Fruit fly (Drosophila melanogaster) whole organism, embryonic: ENCODE data around the gene Slu7.

Source experiments
- Atf3 ChIP-seq: fragments of 200-800 bp; sonication (Bioruptor generic); optimal IDR thresholded peaks from 3 replicates; lab custom pipeline; 2016; ENCODE audit warnings: missing biosample characterization, missing genetic modification characterization
- Awh ChIP-seq: fragments of 200-800 bp; sonication (Bioruptor generic); IDR thresholded peaks from 2 replicates; pipeline ENCODE4, ENCODE4 v1.3.6; 2022; ENCODE audit warnings: missing biosample characterization, missing genetic modification characterization
- B-H1 ChIP-seq: fragments of 200-800 bp; sonication (Bioruptor generic); IDR thresholded peaks from 3 replicates; pipeline ENCODE4 v1.3.6; 2022; ENCODE audit warnings: missing biosample characterization, missing genetic modification characterization
- CG10209 ChIP-seq: fragments of 200-800 bp; sonication (Bioruptor generic); optimal IDR thresholded peaks from 3 replicates; lab custom pipeline; 2017; ENCODE audit warnings: missing biosample characterization, mild to moderate bottlenecking, missing genetic modification characterization, missing genetic modification reagents
- CG10431 ChIP-seq: fragments of 200-800 bp; sonication (Bioruptor generic); optimal IDR thresholded peaks from 3 replicates; lab custom pipeline; 2018; ENCODE audit warnings: missing biosample characterization, mild to moderate bottlenecking, missing genetic modification characterization
- CG1233 ChIP-seq: fragments of 200-800 bp; sonication (Bioruptor generic); optimal IDR thresholded peaks from 4 replicates; lab custom pipeline; 2018; ENCODE audit warnings: missing biosample characterization, mild to moderate bottlenecking, missing genetic modification characterization
- CG12942 ChIP-seq: fragments of 200-800 bp; sonication (Bioruptor generic); optimal IDR thresholded peaks from 3 replicates; lab custom pipeline; 2016; ENCODE audit warnings: missing biosample characterization, missing genetic modification characterization
- CG14710 ChIP-seq: fragments of 200-800 bp; sonication (Bioruptor generic); optimal IDR thresholded peaks from 3 replicates; lab custom pipeline; 2019; ENCODE audit warnings: missing biosample characterization, mild to moderate bottlenecking, missing genetic modification characterization, moderate library complexity
- CG1832 ChIP-seq: fragments of 200-800 bp; sonication (Bioruptor generic); optimal IDR thresholded peaks from 2 replicates; lab custom pipeline; 2017; ENCODE audit warnings: missing biosample characterization, mild to moderate bottlenecking, missing genetic modification characterization, inconsistent platforms
- CG3065 ChIP-seq: fragments of 200-800 bp; sonication (Bioruptor generic); optimal IDR thresholded peaks from 2 replicates; lab custom pipeline; 2016; ENCODE audit warnings: missing biosample characterization, missing genetic modification characterization
- CG31388 ChIP-seq: fragments of 200-800 bp; sonication (Bioruptor generic); optimal IDR thresholded peaks from 2 replicates; lab custom pipeline; 2016; ENCODE audit warnings: missing biosample characterization, missing genetic modification characterization
- CG3163 ChIP-seq: fragments of 200-800 bp; sonication (Bioruptor generic); optimal IDR thresholded peaks from 3 replicates; lab custom pipeline; 2016; ENCODE audit warnings: missing biosample characterization, missing genetic modification characterization
- CG34376 ChIP-seq: fragments of 200-800 bp; sonication (Bioruptor generic); optimal IDR thresholded peaks from 2 replicates; lab custom pipeline; 2018; ENCODE audit warnings: missing biosample characterization, mild to moderate bottlenecking, missing genetic modification characterization
- CG8281 ChIP-seq: fragments of 200-800 bp; sonication (Bioruptor generic); optimal IDR thresholded peaks from 2 replicates; lab custom pipeline; 2018; ENCODE audit warnings: missing biosample characterization, mild to moderate bottlenecking, missing genetic modification characterization, moderate library complexity
- CG8290 ChIP-seq, 3 experiments: fragments of 200-800 bp; sonication (Bioruptor generic); optimal IDR thresholded peaks; 2 replicates each; lab custom pipeline; 2016 to 2019; ENCODE audit warnings: missing biosample characterization in 3 of 3, missing genetic modification characterization in 3 of 3, mild to moderate bottlenecking in 2 of 3, moderate library complexity in 1 of 3
- CG8765 ChIP-seq: fragments of 200-800 bp; sonication (Bioruptor generic); IDR thresholded peaks from 2 replicates; pipeline ENCODE4 v1.3.6; 2022; ENCODE audit warnings: missing biosample characterization, missing genetic modification characterization
- Chrac-16 ChIP-seq: fragments of 200-800 bp; sonication (Bioruptor generic); optimal IDR thresholded peaks from 3 replicates; lab custom pipeline; 2016; ENCODE audit warnings: missing biosample characterization, missing genetic modification characterization
- Dip3 ChIP-seq: fragments of 200-800 bp; sonication (Bioruptor generic); optimal IDR thresholded peaks from 3 replicates; lab custom pipeline; 2016; ENCODE audit warnings: missing biosample characterization, missing genetic modification characterization
- GATAe ChIP-seq: fragments of 200-800 bp; sonication (Bioruptor generic); conservative IDR thresholded peaks from 2 replicates; pipeline ENCODE4 v1.3.6; 2022; ENCODE audit warnings: missing biosample characterization, missing genetic modification characterization
- HmgD ChIP-seq: fragments of 200-800 bp; sonication (Bioruptor generic); optimal IDR thresholded peaks from 3 replicates; lab custom pipeline; 2016; ENCODE audit warnings: missing biosample characterization, missing genetic modification characterization
- Meics ChIP-seq: fragments of 200-800 bp; sonication (Bioruptor generic); optimal IDR thresholded peaks from 2 replicates; lab custom pipeline; 2017; ENCODE audit warnings: missing biosample characterization, mild to moderate bottlenecking, missing genetic modification characterization
- Myb ChIP-seq: fragments of 200-800 bp; sonication (Bioruptor generic); optimal IDR thresholded peaks from 2 replicates; lab custom pipeline; 2016; ENCODE audit warnings: missing biosample characterization, missing genetic modification characterization
- NfI ChIP-seq: fragments of 200-800 bp; sonication (Bioruptor generic); optimal IDR thresholded peaks from 3 replicates; lab custom pipeline; 2018; ENCODE audit warnings: missing biosample characterization, mild to moderate bottlenecking, missing genetic modification characterization, moderate library complexity
- Rx ChIP-seq: fragments of 200-800 bp; sonication (Bioruptor generic); IDR thresholded peaks from 2 replicates; pipeline ENCODE4 v1.3.6; 2022; ENCODE audit warnings: missing biosample characterization, missing genetic modification characterization
- Spps ChIP-seq: fragments of 200-800 bp; sonication (Bioruptor generic); optimal IDR thresholded peaks from 2 replicates; lab custom pipeline; 2018; ENCODE audit warnings: missing biosample characterization, mild to moderate bottlenecking, missing genetic modification characterization
- Taf1 ChIP-seq: fragments of 200-800 bp; sonication (Bioruptor generic); IDR thresholded peaks from 2 replicates; pipeline ENCODE4 v1.3.6; 2022; ENCODE audit warnings: missing biosample characterization, missing genetic modification characterization
- Usf ChIP-seq: fragments of 200-800 bp; sonication (Bioruptor generic); optimal IDR thresholded peaks from 2 replicates; lab custom pipeline; 2017; ENCODE audit warnings: missing genotype, missing biosample characterization, missing genetic modification characterization
- btn ChIP-seq: fragments of 200-800 bp; sonication (Bioruptor generic); optimal IDR thresholded peaks from 2 replicates; lab custom pipeline; 2016; ENCODE audit warnings: missing biosample characterization, missing genetic modification characterization
- cas ChIP-seq: fragments of 200-800 bp; sonication (Bioruptor generic); IDR thresholded peaks from 2 replicates; pipeline ENCODE4 v1.3.6; 2022; ENCODE audit warnings: missing biosample characterization, missing genetic modification characterization
- chif ChIP-seq, 2 experiments: fragments of 200-800 bp; sonication (Bioruptor generic); optimal IDR thresholded peaks; 3 replicates each; lab custom pipeline; 2016; ENCODE audit warnings: missing biosample characterization in 2 of 2, missing genetic modification characterization in 2 of 2
- crol ChIP-seq: fragments of 200-800 bp; sonication (Bioruptor generic); IDR thresholded peaks from 2 replicates; pipeline ENCODE4 v1.3.6; 2022; ENCODE audit warnings: missing biosample characterization, missing genetic modification characterization
- en ChIP-seq: fragments of 200-800 bp; sonication (Bioruptor generic); optimal IDR thresholded peaks from 2 replicates; lab custom pipeline; 2016; ENCODE audit warnings: missing biosample characterization, missing genetic modification characterization
- hbn ChIP-seq: fragments of 200-800 bp; sonication (Bioruptor generic); IDR thresholded peaks from 2 replicates; pipeline ENCODE4 v1.3.6; 2022; ENCODE audit warnings: missing biosample characterization, missing genetic modification characterization; ENCODE audit not compliant: partially characterized antibody
- ind ChIP-seq: fragments of 200-800 bp; sonication (Bioruptor generic); optimal IDR thresholded peaks from 3 replicates; lab custom pipeline; 2016; ENCODE audit warnings: missing biosample characterization, missing genetic modification characterization
- jigr1 ChIP-seq: fragments of 200-800 bp; sonication (Bioruptor generic); IDR thresholded peaks from 3 replicates; pipeline ENCODE4 v1.3.6; 2022; ENCODE audit warnings: missing biosample characterization, missing genetic modification characterization
- lbe ChIP-seq: fragments of 200-800 bp; sonication (Bioruptor generic); optimal IDR thresholded peaks from 2 replicates; lab custom pipeline; 2016; ENCODE audit warnings: missing biosample characterization, mild to moderate bottlenecking, missing genetic modification characterization
- lov ChIP-seq, 2 experiments: fragments of 200-800 bp in 1 of 2; fragments of >200 bp in 1 of 2; sonication (Bioruptor generic) in 1 of 2; IDR thresholded peaks in 1 of 2; optimal IDR thresholded peaks in 1 of 2; 2 replicates in 1 of 2; 3 replicates in 1 of 2; pipeline versions ENCODE4 v1.3.6 to Lab custom; 2017 to 2022; ENCODE audit warnings: missing biosample characterization in 1 of 2, missing genetic modification characterization in 1 of 2
- pan ChIP-seq, 4 experiments: fragments of >200 bp in 3 of 4; fragments of 200-800 bp in 1 of 4; sonication (Bioruptor generic) in 1 of 4; optimal IDR thresholded peaks in 3 of 4; IDR thresholded peaks in 1 of 4; 2 replicates each; pipeline versions ENCODE4 v1.3.6 to Lab custom; 2017 to 2022; ENCODE audit warnings: missing biosample characterization in 2 of 4, missing genetic modification characterization in 2 of 4, mixed read lengths in 1 of 4
- sd ChIP-seq: fragments of 200-800 bp; sonication (Bioruptor generic); optimal IDR thresholded peaks from 3 replicates; lab custom pipeline; 2018; ENCODE audit warnings: missing biosample characterization, mild to moderate bottlenecking, missing genetic modification characterization, moderate library complexity
- seq ChIP-seq: fragments of 200-800 bp; sonication (Bioruptor generic); IDR thresholded peaks from 2 replicates; pipeline ENCODE4 v1.3.6; 2022; ENCODE audit warnings: missing biosample characterization, missing genetic modification characterization
- shn ChIP-seq: fragments of 200-800 bp; sonication (Bioruptor generic); optimal IDR thresholded peaks from 3 replicates; lab custom pipeline; 2016; ENCODE audit warnings: missing biosample characterization, missing genetic modification characterization
- sim ChIP-seq: fragments of 200-800 bp; sonication (Bioruptor generic); IDR thresholded peaks from 2 replicates; pipeline ENCODE4 v1.3.6; 2022; ENCODE audit warnings: missing biosample characterization, missing genetic modification characterization
- twi ChIP-seq: fragments of 200-800 bp; optimal IDR thresholded peaks from 2 replicates; lab custom pipeline; 2019; ENCODE audit warnings: missing biosample characterization, mild to moderate bottlenecking, missing genetic modification characterization, moderate library complexity
- tx ChIP-seq: fragments of 200-800 bp; sonication (Bioruptor generic); optimal IDR thresholded peaks from 2 replicates; lab custom pipeline; 2016; ENCODE audit warnings: missing biosample characterization, missing genetic modification characterization
- unpg ChIP-seq: fragments of 200-800 bp; sonication (Bioruptor generic); optimal IDR thresholded peaks from 3 replicates; lab custom pipeline; 2018; ENCODE audit warnings: missing biosample characterization, mild to moderate bottlenecking, missing genetic modification characterization, moderate library complexity
- vnd ChIP-seq: fragments of 200-800 bp; sonication (Bioruptor generic); IDR thresholded peaks from 3 replicates; pipeline ENCODE4 v1.3.6; 2022; ENCODE audit warnings: missing biosample characterization, missing genetic modification characterization; ENCODE audit not compliant: partially characterized antibody
- wek ChIP-seq: fragments of 200-800 bp; sonication (Bioruptor generic); optimal IDR thresholded peaks from 3 replicates; lab custom pipeline; 2018; ENCODE audit warnings: missing biosample characterization, mild to moderate bottlenecking, missing genetic modification characterization, moderate library complexity
- wor ChIP-seq: fragments of 200-800 bp; sonication (Bioruptor generic); IDR thresholded peaks from 2 replicates; pipeline ENCODE4 v1.3.6; 2022; ENCODE audit warnings: missing biosample characterization, missing genetic modification characterization

Slu7 gene

dm6 chr3R:29068430-29069207, 29.7 kb upstream of the Slu7 start (continued):
- peak; percentile 3 for TF ChIP-seq CG14710 (tag; lab: Kevin White, UChicago)
- 0 out of 2 replicates have a peak, but pooled peaks have one; percentile 31 for TF ChIP-seq Awh (GFP tag; lab: Robert Waterston, UW)
- TF ChIP-seq CG3065 (GFP tag; lab: Kevin White, UChicago): no peak
- TF ChIP-seq B-H1: peak; percentile 17; the same call in 1 of the 3 replicates
- no peak for TF ChIP-seq en (GFP tag; lab: Kevin White, UChicago)
- no peak for TF ChIP-seq cas (GFP tag; lab: Robert Waterston, UW)
- peak; percentile 17 for TF ChIP-seq CG8281 (tag; lab: Kevin White, UChicago)
- TF ChIP-seq ind: peak; percentile 33
- no peak for TF ChIP-seq twi
- no peak for TF ChIP-seq CG3163 (GFP tag; lab: Kevin White, UChicago)
- no peak for TF ChIP-seq Spps (tag; lab: Kevin White, UChicago)
- TF ChIP-seq Dip3 (GFP tag; lab: Kevin White, UChicago): peak; percentile 14
- TF ChIP-seq CG12942 (GFP tag; lab: Kevin White, UChicago): no peak
- TF ChIP-seq NfI (GFP tag; lab: Kevin White, UChicago): peak; percentile 57
- TF ChIP-seq CG1233 (GFP tag; lab: Kevin White, UChicago): no peak
- no peak for TF ChIP-seq wek (GFP tag; lab: Kevin White, UChicago)
- TF ChIP-seq sim (GFP tag; lab: Robert Waterston, UW): no peak
- no peak for TF ChIP-seq seq
- TF ChIP-seq jigr1: no peak
- TF ChIP-seq Rx (GFP tag; lab: Robert Waterston, UW): no peak
- 0 out of 2 replicates have a peak, but pooled peaks have one; percentile 15 for TF ChIP-seq Taf1 (GFP tag; lab: Robert Waterston, UW)
- no peak for TF ChIP-seq btn (GFP tag; lab: Kevin White, UChicago)
- TF ChIP-seq lbe (GFP tag; lab: Kevin White, UChicago): no peak
- TF ChIP-seq chif (GFP tag; optimal IDR thresholded peaks at IDR 0.05; lab: Kevin White, UChicago): no peak
- TF ChIP-seq CG10209 (GFP tag; lab: Kevin White, UChicago): peak; percentile 32
- TF ChIP-seq Atf3 (GFP tag; lab: Kevin White, UChicago): no peak
- TF ChIP-seq CG8290 (GFP tag; optimal IDR thresholded peaks at IDR 0.05; lab: Kevin White, UChicago): no peak
- TF ChIP-seq CG8290 (tag; optimal IDR thresholded peaks at IDR 0.05; lab: Kevin White, UChicago): peak in 1 of 2 experiments; percentile 75
- TF ChIP-seq Usf: no peak
- TF ChIP-seq Meics (GFP tag; lab: Kevin White, UChicago): peak; percentile 46
- no peak for TF ChIP-seq CG8765 (GFP tag; lab: Robert Waterston, UW)
- TF ChIP-seq pan (optimal IDR thresholded peaks at IDR 0.05; lab: Kevin White, UChicago): no peak
- peak in 1 of 2 experiments; percentile 68 for TF ChIP-seq pan (GFP tag; optimal IDR thresholded peaks at IDR 0.05 in 1 of 2, IDR thresholded peaks at IDR 0.05 in 1 of 2)
- TF ChIP-seq CG34376: peak; percentile 23
- no peak for TF ChIP-seq GATAe (GFP tag; lab: Robert Waterston, UW)
- TF ChIP-seq tx (GFP tag; lab: Kevin White, UChicago): peak; percentile 29
- TF ChIP-seq Myb (GFP tag; lab: Kevin White, UChicago): peak; percentile 29
- 0 out of 2 replicates have a peak, but pooled peaks have one; percentile 22 for TF ChIP-seq wor (GFP tag; lab: Robert Waterston, UW)
- no peak for TF ChIP-seq lov (optimal IDR thresholded peaks at IDR 0.05; lab: Kevin White, UChicago)
- TF ChIP-seq lov (GFP tag; IDR thresholded peaks at IDR 0.05; lab: Robert Waterston, UW): no peak
- TF ChIP-seq shn (GFP tag; lab: Kevin White, UChicago): no peak
- TF ChIP-seq CG10431 (GFP tag; lab: Kevin White, UChicago): no peak
- no peak for TF ChIP-seq Chrac-16 (GFP tag; lab: Kevin White, UChicago)
- TF ChIP-seq sd (tag; lab: Kevin White, UChicago): no peak
- TF ChIP-seq CG31388 (GFP tag; lab: Kevin White, UChicago): no peak
- TF ChIP-seq HmgD: no peak
- TF ChIP-seq unpg (GFP tag; lab: Kevin White, UChicago): peak; percentile 16
- TF ChIP-seq hbn (GFP tag; lab: Robert Waterston, UW): no peak
- TF ChIP-seq vnd (GFP tag; lab: Robert Waterston, UW): no peak
- TF ChIP-seq CG1832 (GFP tag; lab: Kevin White, UChicago): no peak
- no peak for TF ChIP-seq crol (GFP tag; lab: Robert Waterston, UW)
